Fruit fly (Drosophila melanogaster) whole organism, embryonic: ENCODE data around the gene CG7728.

Experiments used
- Bteb2 ChIP-seq: fragments of 200-800 bp; sonication (Bioruptor generic); optimal IDR thresholded peaks from 2 replicates; lab custom pipeline; 2016; ENCODE audit warnings: missing biosample characterization, missing genetic modification characterization
- C15 ChIP-seq: fragments of 200-800 bp; sonication (Bioruptor generic); IDR thresholded peaks from 3 replicates; pipeline ENCODE4 v1.3.6; 2022; ENCODE audit warnings: missing biosample characterization, missing genetic modification characterization
- CG10543 ChIP-seq: fragments of 200-800 bp; sonication (Bioruptor generic); optimal IDR thresholded peaks from 3 replicates; lab custom pipeline; 2017; ENCODE audit warnings: missing biosample characterization, mild to moderate bottlenecking, missing genetic modification characterization, moderate library complexity
- CG11696 ChIP-seq: fragments of 200-800 bp; sonication (Bioruptor generic); IDR thresholded peaks from 2 replicates; pipeline ENCODE4 v1.3.6; 2022; ENCODE audit warnings: missing biosample characterization, missing genetic modification characterization
- CG13894 ChIP-seq: fragments of 200-800 bp; sonication (Bioruptor generic); optimal IDR thresholded peaks from 3 replicates; lab custom pipeline; 2018; ENCODE audit warnings: missing biosample characterization, mild to moderate bottlenecking, missing genetic modification characterization, moderate library complexity
- CG16815 ChIP-seq: fragments of 200-800 bp; sonication (Bioruptor generic); optimal IDR thresholded peaks from 3 replicates; lab custom pipeline; 2017; ENCODE audit warnings: missing biosample characterization, mild to moderate bottlenecking, missing genetic modification characterization
- CG16863 ChIP-seq: fragments of 200-800 bp; sonication (Bioruptor generic); optimal IDR thresholded peaks from 3 replicates; lab custom pipeline; 2016; ENCODE audit warnings: missing biosample characterization, missing genetic modification characterization
- CG2116 ChIP-seq: fragments of 200-800 bp; sonication (Bioruptor generic); optimal IDR thresholded peaks from 3 replicates; lab custom pipeline; 2018; ENCODE audit warnings: missing biosample characterization, mild to moderate bottlenecking, missing genetic modification characterization
- CG2199 ChIP-seq: fragments of 200-800 bp; sonication (Bioruptor generic); IDR thresholded peaks from 3 replicates; pipeline ENCODE4 v1.3.6; 2022; ENCODE audit warnings: missing biosample characterization, missing genetic modification characterization
- CG3847 ChIP-seq: fragments of 200-800 bp; sonication (Bioruptor generic); IDR thresholded peaks from 2 replicates; pipeline ENCODE4 v1.3.6; 2022; ENCODE audit warnings: missing biosample characterization, missing genetic modification characterization
- CG3995 ChIP-seq: fragments of 200-800 bp; sonication (Bioruptor generic); optimal IDR thresholded peaks from 3 replicates; lab custom pipeline; 2016; ENCODE audit warnings: missing biosample characterization, missing genetic modification characterization
- CG6175 ChIP-seq: fragments of 200-800 bp; sonication (Bioruptor generic); IDR thresholded peaks from 3 replicates; pipeline ENCODE4 v1.3.6; 2022; ENCODE audit warnings: missing biosample characterization, missing genetic modification characterization
- CG7556 ChIP-seq: fragments of 200-800 bp; sonication (Bioruptor generic); optimal IDR thresholded peaks from 2 replicates; lab custom pipeline; 2017; ENCODE audit warnings: missing biosample characterization, mild to moderate bottlenecking, missing genetic modification characterization
- CG7745 ChIP-seq: fragments of 200-800 bp; sonication (Bioruptor generic); optimal IDR thresholded peaks from 2 replicates; lab custom pipeline; 2018; ENCODE audit warnings: missing biosample characterization, mild to moderate bottlenecking, missing genetic modification characterization, moderate library complexity
- CG8281 ChIP-seq: fragments of 200-800 bp; sonication (Bioruptor generic); optimal IDR thresholded peaks from 2 replicates; lab custom pipeline; 2018; ENCODE audit warnings: missing biosample characterization, mild to moderate bottlenecking, missing genetic modification characterization, moderate library complexity
- CG8290 ChIP-seq, 3 experiments: fragments of 200-800 bp; sonication (Bioruptor generic); optimal IDR thresholded peaks; 2 replicates each; lab custom pipeline; 2016 to 2019; ENCODE audit warnings: missing biosample characterization in 3 of 3, missing genetic modification characterization in 3 of 3, mild to moderate bottlenecking in 2 of 3, moderate library complexity in 1 of 3
- Dll ChIP-seq: fragments of 200-800 bp; sonication (Bioruptor generic); IDR thresholded peaks from 4 replicates; pipeline ENCODE4 v1.3.6; 2022; ENCODE audit warnings: missing biosample characterization, missing genetic modification characterization; ENCODE audit not compliant: partially characterized antibody
- Hmr ChIP-seq: fragments of 200-800 bp; sonication (Bioruptor generic); optimal IDR thresholded peaks from 3 replicates; lab custom pipeline; 2017; ENCODE audit warnings: mild to moderate bottlenecking, missing biosample characterization, missing genetic modification reagents, missing genetic modification characterization
- Hr3 ChIP-seq: fragments of 200-800 bp; sonication (Bioruptor generic); optimal IDR thresholded peaks from 3 replicates; lab custom pipeline; 2016; ENCODE audit warnings: missing biosample characterization, missing genetic modification characterization
- MESR4 ChIP-seq: fragments of 200-800 bp; sonication (Bioruptor generic); optimal IDR thresholded peaks from 2 replicates; lab custom pipeline; 2018; ENCODE audit warnings: missing biosample characterization, mild to moderate bottlenecking, missing genetic modification characterization, moderate library complexity
- Med ChIP-seq: fragments of 200-800 bp; sonication (Bioruptor generic); peaks from one replicate; lab custom pipeline; 2016; ENCODE audit warnings: missing biosample characterization, missing genetic modification characterization, mild to moderate bottlenecking, inconsistent platforms, moderate library complexity
- Optix ChIP-seq: fragments of 200-800 bp; sonication (Bioruptor generic); IDR thresholded peaks from 3 replicates; pipeline ENCODE4 v1.3.6; 2022; ENCODE audit warnings: missing biosample characterization, missing genetic modification characterization
- Pdp1 ChIP-seq, 2 experiments: fragments of 200-800 bp; sonication (Bioruptor generic); optimal IDR thresholded peaks; 3 replicates each; lab custom pipeline; 2016; ENCODE audit warnings: missing biosample characterization in 2 of 2, missing genetic modification characterization in 2 of 2, mild to moderate bottlenecking in 1 of 2, moderate library complexity in 1 of 2
- Rfx ChIP-seq: fragments of 200-800 bp; sonication (Bioruptor generic); IDR thresholded peaks from 2 replicates; pipeline ENCODE4 v1.3.6; 2022; ENCODE audit warnings: missing biosample characterization, missing genetic modification characterization
- al ChIP-seq: fragments of 200-800 bp; sonication (Bioruptor generic); IDR thresholded peaks from 2 replicates; pipeline ENCODE4 v1.3.6; 2022; ENCODE audit warnings: missing biosample characterization, missing genetic modification characterization
- bigmax ChIP-seq: fragments of 200-800 bp; sonication (Bioruptor generic); optimal IDR thresholded peaks from 2 replicates; lab custom pipeline; 2018; ENCODE audit warnings: missing biosample characterization, mild to moderate bottlenecking, missing genetic modification characterization
- chinmo ChIP-seq: fragments of 200-800 bp; sonication (Bioruptor generic); IDR thresholded peaks from 4 replicates; pipeline ENCODE4 v1.3.6; 2022; ENCODE audit warnings: missing biosample characterization, missing genetic modification characterization; ENCODE audit not compliant: partially characterized antibody
- cwo ChIP-seq: fragments of 200-800 bp; sonication (Bioruptor generic); optimal IDR thresholded peaks from 3 replicates; lab custom pipeline; 2017; ENCODE audit warnings: missing biosample characterization, missing genetic modification characterization, mild to moderate bottlenecking, moderate library complexity, missing genetic modification reagents
- dm ChIP-seq: fragments of 200-800 bp; sonication (Bioruptor generic); optimal IDR thresholded peaks from 3 replicates; lab custom pipeline; 2016; ENCODE audit warnings: missing biosample characterization, missing genetic modification characterization
- exex ChIP-seq: fragments of 200-800 bp; sonication (Bioruptor generic); optimal IDR thresholded peaks from 4 replicates; lab custom pipeline; 2018; ENCODE audit warnings: missing biosample characterization, mild to moderate bottlenecking, missing genetic modification characterization, moderate library complexity
- hkb ChIP-seq, 2 experiments: fragments of 200-800 bp in 1 of 2; fragments of >200 bp in 1 of 2; sonication (Bioruptor generic) in 1 of 2; IDR thresholded peaks in 1 of 2; optimal IDR thresholded peaks in 1 of 2; 2 replicates each; pipeline versions ENCODE4 v1.3.6 to Lab custom; 2017 to 2022; ENCODE audit warnings: missing biosample characterization in 1 of 2, missing genetic modification characterization in 1 of 2
- kay ChIP-seq: fragments of 200-800 bp; sonication (Bioruptor generic); optimal IDR thresholded peaks from 2 replicates; lab custom pipeline; 2016; ENCODE audit warnings: missing biosample characterization, missing genetic modification characterization
- lab ChIP-seq: fragments of 200-800 bp; sonication (Bioruptor generic); optimal IDR thresholded peaks from 3 replicates; lab custom pipeline; 2017; ENCODE audit warnings: missing biosample characterization, missing genetic modification characterization, mild to moderate bottlenecking, moderate library complexity, missing genetic modification reagents
- mirr ChIP-seq: fragments of 200-800 bp; sonication (Bioruptor generic); optimal IDR thresholded peaks from 3 replicates; lab custom pipeline; 2018; ENCODE audit warnings: missing biosample characterization, mild to moderate bottlenecking, missing genetic modification characterization
- prd ChIP-seq, 3 experiments: fragments of >200 bp in 2 of 3; fragments of 200-800 bp in 1 of 3; sonication (Bioruptor generic) in 1 of 3; optimal IDR thresholded peaks in 2 of 3; IDR thresholded peaks in 1 of 3; 2 replicates in 2 of 3; 3 replicates in 1 of 3; pipeline versions ENCODE4 v1.3.6 to Lab custom; 2017 to 2022; ENCODE audit warnings: missing biosample characterization in 1 of 3, missing genetic modification characterization in 1 of 3
- salm ChIP-seq: fragments of 200-800 bp; sonication (Bioruptor generic); optimal IDR thresholded peaks from 2 replicates; lab custom pipeline; 2018; ENCODE audit warnings: missing biosample characterization, mild to moderate bottlenecking, missing genetic modification characterization
- sens ChIP-seq: fragments of 200-800 bp; sonication (Bioruptor generic); peaks from one replicate; lab custom pipeline; 2016; ENCODE audit warnings: missing biosample characterization, missing genetic modification characterization
- seq ChIP-seq: fragments of 200-800 bp; sonication (Bioruptor generic); IDR thresholded peaks from 2 replicates; pipeline ENCODE4 v1.3.6; 2022; ENCODE audit warnings: missing biosample characterization, missing genetic modification characterization
- sob ChIP-seq: fragments of 200-800 bp; sonication (Bioruptor generic); IDR thresholded peaks from 2 replicates; pipeline ENCODE4 v1.3.6; 2022; ENCODE audit warnings: missing biosample characterization, missing genetic modification characterization
- sqz ChIP-seq: fragments of 200-800 bp; sonication (Bioruptor generic); optimal IDR thresholded peaks from 3 replicates; lab custom pipeline; 2018; ENCODE audit warnings: missing biosample characterization, mild to moderate bottlenecking, missing genetic modification characterization
- sug ChIP-seq: fragments of 200-800 bp; optimal IDR thresholded peaks from 2 replicates; lab custom pipeline; 2019; ENCODE audit warnings: missing biosample characterization, mild to moderate bottlenecking, missing genetic modification characterization, moderate library complexity
- tup ChIP-seq: fragments of 200-800 bp; sonication (Bioruptor generic); optimal IDR thresholded peaks from 2 replicates; lab custom pipeline; 2016; ENCODE audit warnings: missing biosample characterization, mild to moderate bottlenecking, missing genetic modification characterization, moderate library complexity

The CG7728 gene

dm6 chr3L:17007041-17007471 lies 9.3 kb upstream of the CG7728 start (continued):
- TF ChIP-seq dm (GFP tag; lab: Kevin White, UChicago) (no peak), CG7556 (no peak), prd (optimal IDR thresholded peaks at IDR 0.05; lab: Kevin White, UChicago) (no peak), prd (GFP tag; IDR thresholded peaks at IDR 0.05; lab: Robert Waterston, UW) (peak; percentile 42; the same call in 2 of the 3 replicates), hkb (optimal IDR thresholded peaks at IDR 0.05; lab: Kevin White, UChicago) (no peak), hkb (GFP tag; IDR thresholded peaks at IDR 0.05; lab: Robert Waterston, UW) (peak; percentile 44; the same call in 1 of the 2 replicates), CG6175 (GFP tag; lab: Robert Waterston, UW) (peak; percentile 36; the same call in 1 of the 3 replicates), sqz (GFP tag; lab: Kevin White, UChicago) (no peak), CG3847 (GFP tag; lab: Robert Waterston, UW) (no peak), Optix (GFP tag; lab: Robert Waterston, UW) (peak; percentile 34; the same call in 1 of the 3 replicates), CG7745 (tag; lab: Kevin White, UChicago) (no peak), CG8281 (tag; lab: Kevin White, UChicago) (no peak)

dm6 chr3L:17007496-17007895 lies 8.8 kb upstream of the CG7728 start:
- TF ChIP-seq Med (peak; percentile 50), chinmo (GFP tag; lab: Robert Waterston, UW) (0 out of 4 replicates have a peak, but pooled peaks have one; percentile 29), cwo (GFP tag; lab: Kevin White, UChicago) (peak; percentile 42), Pdp1 (GFP tag; optimal IDR thresholded peaks at IDR 0.05; lab: Kevin White, UChicago) (peak in 1 of 2 experiments; percentile 8), CG6175 (GFP tag; lab: Robert Waterston, UW) (0 out of 3 replicates have a peak, but pooled peaks have one; percentile 2), Bteb2 (no peak), kay (GFP tag; lab: Kevin White, UChicago) (no peak), lab (GFP tag; lab: Kevin White, UChicago) (peak; percentile 62), MESR4 (GFP tag; lab: Kevin White, UChicago) (no peak), CG16863 (no peak)

- no peak for TF ChIP-seq CG6175 (GFP tag; lab: Robert Waterston, UW)
- TF ChIP-seq CG3995 (GFP tag; lab: Kevin White, UChicago): peak; percentile 6
Measured at dm6 chr3L:17007945-17008344, 8.4 kb upstream of the CG7728 start.

dm6 chr3L:17008911-17009364 lies 7.4 kb upstream of the CG7728 start:
- TF ChIP-seq C15 (GFP tag; lab: Robert Waterston, UW): 0 out of 3 replicates have a peak, but pooled peaks have one; percentile 24
- TF ChIP-seq CG11696: peak; percentile 74
- TF ChIP-seq cwo (GFP tag; lab: Kevin White, UChicago): peak; percentile 87
- peak; percentile 25 for TF ChIP-seq CG10543 (GFP tag; lab: Kevin White, UChicago)
- TF ChIP-seq chinmo (GFP tag; lab: Robert Waterston, UW): 0 out of 4 replicates have a peak, but pooled peaks have one; percentile 6
- TF ChIP-seq tup (GFP tag; lab: Kevin White, UChicago): no peak
- 0 out of 4 replicates have a peak, but pooled peaks have one; percentile 21 for TF ChIP-seq Dll (GFP tag; lab: Robert Waterston, UW)
- TF ChIP-seq CG13894 (tag; lab: Kevin White, UChicago): no peak
- TF ChIP-seq CG2116 (GFP tag; lab: Kevin White, UChicago): no peak
- TF ChIP-seq Rfx: peak; percentile 26; the same call in 1 of the 2 replicates
- peak; percentile 35 for TF ChIP-seq sens (GFP tag; lab: Kevin White, UChicago)
- TF ChIP-seq Hmr: peak; percentile 14
- no peak for TF ChIP-seq CG8290 (GFP tag; optimal IDR thresholded peaks at IDR 0.05; lab: Kevin White, UChicago)
- TF ChIP-seq CG8290 (tag; optimal IDR thresholded peaks at IDR 0.05; lab: Kevin White, UChicago): peak in 1 of 2 experiments; percentile 59
- peak; percentile 84 for TF ChIP-seq exex (tag; lab: Kevin White, UChicago)
- no peak for TF ChIP-seq CG16815 (GFP tag; lab: Kevin White, UChicago)
- TF ChIP-seq sug (tag; lab: Kevin White, UChicago): peak; percentile 78
- TF ChIP-seq mirr: peak; percentile 48
- TF ChIP-seq Med: peak; percentile 72
- 0 out of 2 replicates have a peak, but pooled peaks have one; percentile 14 for TF ChIP-seq seq
- peak; percentile 11; the same call in 1 of the 2 replicates for TF ChIP-seq al (GFP tag; lab: Robert Waterston, UW)
- no peak for TF ChIP-seq salm (tag; lab: Kevin White, UChicago)
- TF ChIP-seq bigmax (GFP tag; lab: Kevin White, UChicago): no peak
- TF ChIP-seq sob (GFP tag; lab: Robert Waterston, UW): peak; percentile 12; the same call in 1 of the 2 replicates
- TF ChIP-seq Hr3: no peak
- 0 out of 3 replicates have a peak, but pooled peaks have one; percentile 54 for TF ChIP-seq CG2199 (GFP tag; lab: Robert Waterston, UW)
